Fruit fly (Drosophila melanogaster) whole organism, embryonic: ENCODE results near the gene CG32281.

ENCODE experiments used
- BEAF-32 ChIP-seq: fragments of 200-800 bp; sonication (Bioruptor generic); optimal IDR thresholded peaks from 3 replicates; lab custom pipeline; 2017; ENCODE audit warnings: missing biosample characterization, missing genetic modification characterization, mild to moderate bottlenecking, moderate library complexity, missing genetic modification reagents
- CG10462 ChIP-seq: fragments of 200-800 bp; sonication (Bioruptor generic); optimal IDR thresholded peaks from 2 replicates; lab custom pipeline; 2016; ENCODE audit warnings: missing biosample characterization, missing genetic modification characterization
- CG11696 ChIP-seq: fragments of 200-800 bp; sonication (Bioruptor generic); IDR thresholded peaks from 2 replicates; pipeline ENCODE4 v1.3.6; 2022; ENCODE audit warnings: missing biosample characterization, missing genetic modification characterization
- CG12104 ChIP-seq: fragments of 200-800 bp; sonication (Bioruptor generic); optimal IDR thresholded peaks from 3 replicates; lab custom pipeline; 2016; ENCODE audit warnings: missing biosample characterization, missing genetic modification characterization
- CG12744 ChIP-seq: fragments of 200-800 bp; sonication (Bioruptor generic); optimal IDR thresholded peaks from 2 replicates; lab custom pipeline; 2016; ENCODE audit warnings: missing biosample characterization, missing genetic modification characterization
- CG15011 ChIP-seq: fragments of 200-800 bp; sonication (Bioruptor generic); optimal IDR thresholded peaks from 3 replicates; lab custom pipeline; 2018; ENCODE audit warnings: missing biosample characterization, mild to moderate bottlenecking, missing genetic modification characterization
- CG17359 ChIP-seq: fragments of 200-800 bp; sonication (Bioruptor generic); optimal IDR thresholded peaks from 3 replicates; lab custom pipeline; 2018; ENCODE audit warnings: missing biosample characterization, mild to moderate bottlenecking, missing genetic modification characterization, moderate library complexity
- CG17361 ChIP-seq: fragments of 200-800 bp; sonication (Bioruptor generic); IDR thresholded peaks from 3 replicates; pipeline ENCODE4 v1.3.6; 2022; ENCODE audit warnings: missing biosample characterization, missing genetic modification characterization
- CG30403 ChIP-seq: fragments of 200-800 bp; sonication (Bioruptor generic); optimal IDR thresholded peaks from 3 replicates; lab custom pipeline; 2016; ENCODE audit warnings: missing biosample characterization, missing genetic modification characterization
- CG3995 ChIP-seq: fragments of 200-800 bp; sonication (Bioruptor generic); optimal IDR thresholded peaks from 3 replicates; lab custom pipeline; 2016; ENCODE audit warnings: missing biosample characterization, missing genetic modification characterization
- CG4282 ChIP-seq: fragments of 200-800 bp; sonication (Bioruptor generic); optimal IDR thresholded peaks from 2 replicates; lab custom pipeline; 2016; ENCODE audit warnings: missing biosample characterization, missing genetic modification characterization
- CG4404 ChIP-seq: fragments of 200-800 bp; sonication (Bioruptor generic); IDR thresholded peaks from 2 replicates; pipeline ENCODE4 v1.3.6; 2022; ENCODE audit warnings: missing biosample characterization, missing genetic modification characterization
- CG6272 ChIP-seq: fragments of 200-800 bp; sonication (Bioruptor generic); IDR thresholded peaks from 2 replicates; pipeline ENCODE4 v1.3.6; 2022; ENCODE audit warnings: missing biosample characterization, missing genetic modification characterization
- CG6765 ChIP-seq: fragments of 200-800 bp; sonication (Bioruptor generic); optimal IDR thresholded peaks from 3 replicates; lab custom pipeline; 2017; ENCODE audit warnings: missing biosample characterization, mild to moderate bottlenecking, missing genetic modification characterization
- CG7745 ChIP-seq: fragments of 200-800 bp; sonication (Bioruptor generic); optimal IDR thresholded peaks from 2 replicates; lab custom pipeline; 2018; ENCODE audit warnings: missing biosample characterization, mild to moderate bottlenecking, missing genetic modification characterization, moderate library complexity
- CG7987 ChIP-seq: fragments of 200-800 bp; sonication (Bioruptor generic); optimal IDR thresholded peaks from 2 replicates; lab custom pipeline; 2018; ENCODE audit warnings: missing biosample characterization, mild to moderate bottlenecking, missing genetic modification characterization, moderate library complexity
- CG8089 ChIP-seq: fragments of 200-800 bp; sonication (Bioruptor generic); optimal IDR thresholded peaks from 3 replicates; lab custom pipeline; 2016; ENCODE audit warnings: missing biosample characterization, missing genetic modification characterization
- CkIIα-i1 ChIP-seq: fragments of 200-800 bp; sonication (Bioruptor generic); IDR thresholded peaks from 2 replicates; pipeline ENCODE4 v1.3.6; 2022; ENCODE audit warnings: missing biosample characterization, missing genetic modification characterization
- E2f2 ChIP-seq: fragments of 200-800 bp; sonication (Bioruptor generic); IDR thresholded peaks from 2 replicates; pipeline ENCODE4 v1.3.6; 2022; ENCODE audit warnings: missing biosample characterization, missing genetic modification characterization
- HmgD ChIP-seq: fragments of 200-800 bp; sonication (Bioruptor generic); optimal IDR thresholded peaks from 3 replicates; lab custom pipeline; 2016; ENCODE audit warnings: missing biosample characterization, missing genetic modification characterization
- Hr39 ChIP-seq: fragments of >200 bp; optimal IDR thresholded peaks from 2 replicates; lab custom pipeline; 2017
- Kr ChIP-seq: fragments of 200-800 bp; sonication (Bioruptor generic); optimal IDR thresholded peaks from 2 replicates; lab custom pipeline; 2017; ENCODE audit warnings: missing biosample characterization, mild to moderate bottlenecking, missing genetic modification characterization
- Ptx1 ChIP-seq: fragments of 200-800 bp; sonication (Bioruptor generic); IDR thresholded peaks from 2 replicates; pipeline ENCODE4 v1.3.6; 2022; ENCODE audit warnings: missing biosample characterization, missing genetic modification characterization
- Rfx ChIP-seq: fragments of 200-800 bp; sonication (Bioruptor generic); IDR thresholded peaks from 2 replicates; pipeline ENCODE4 v1.3.6; 2022; ENCODE audit warnings: missing biosample characterization, missing genetic modification characterization
- Sry-β ChIP-seq: fragments of 200-800 bp; sonication (Bioruptor generic); optimal IDR thresholded peaks from 2 replicates; lab custom pipeline; 2018; ENCODE audit warnings: missing biosample characterization, mild to moderate bottlenecking, missing genetic modification characterization, moderate library complexity
- Ssrp ChIP-seq: fragments of 200-800 bp; sonication (Bioruptor generic); optimal IDR thresholded peaks from 2 replicates; lab custom pipeline; 2018; ENCODE audit warnings: missing biosample characterization, mild to moderate bottlenecking, missing genetic modification characterization, moderate library complexity
- Xbp1 ChIP-seq: fragments of 200-800 bp; sonication (Bioruptor generic); optimal IDR thresholded peaks from 3 replicates; lab custom pipeline; 2016; ENCODE audit warnings: missing biosample characterization, mild to moderate bottlenecking, missing genetic modification characterization
- aop ChIP-seq: fragments of 200-800 bp; sonication (Bioruptor generic); IDR thresholded peaks from 2 replicates; pipeline ENCODE4 v1.3.6; 2022; ENCODE audit warnings: missing biosample characterization, missing genetic modification characterization
- ap ChIP-seq: fragments of 200-800 bp; sonication (Bioruptor generic); IDR thresholded peaks from 2 replicates; pipeline ENCODE4 v1.3.6; 2022; ENCODE audit warnings: missing biosample characterization, missing genetic modification characterization
- ash1 ChIP-seq: fragments of 200-800 bp; sonication (Bioruptor generic); optimal IDR thresholded peaks from 2 replicates; lab custom pipeline; 2018; ENCODE audit warnings: missing biosample characterization, mild to moderate bottlenecking, missing genetic modification characterization
- bbx ChIP-seq: fragments of 200-800 bp; sonication (Bioruptor generic); IDR thresholded peaks from 2 replicates; pipeline ENCODE4 v1.3.6; 2022; ENCODE audit warnings: missing biosample characterization, missing genetic modification characterization; ENCODE audit not compliant: partially characterized antibody
- crc ChIP-seq: fragments of 200-800 bp; sonication (Bioruptor generic); optimal IDR thresholded peaks from 2 replicates; lab custom pipeline; 2016; ENCODE audit warnings: missing biosample characterization, missing genetic modification characterization
- disco-r ChIP-seq: fragments of 200-800 bp; sonication (Bioruptor generic); optimal IDR thresholded peaks from 2 replicates; lab custom pipeline; 2016; ENCODE audit warnings: missing biosample characterization, missing genetic modification characterization
- dysf ChIP-seq: fragments of 200-800 bp; sonication (Bioruptor generic); IDR thresholded peaks from 3 replicates; pipeline ENCODE4 v1.3.6; 2022; ENCODE audit warnings: missing biosample characterization, missing genetic modification characterization
- en ChIP-seq: fragments of 200-800 bp; sonication (Bioruptor generic); optimal IDR thresholded peaks from 2 replicates; lab custom pipeline; 2016; ENCODE audit warnings: missing biosample characterization, missing genetic modification characterization
- fd102C ChIP-seq: fragments of 200-800 bp; sonication (Bioruptor generic); optimal IDR thresholded peaks from 2 replicates; lab custom pipeline; 2018; ENCODE audit warnings: missing biosample characterization, mild to moderate bottlenecking, missing genetic modification characterization, moderate library complexity
- gce ChIP-seq: fragments of 200-800 bp; sonication (Bioruptor generic); IDR thresholded peaks from 3 replicates; pipeline ENCODE4 v1.3.6; 2022; ENCODE audit warnings: missing biosample characterization, missing genetic modification characterization
- gro ChIP-seq: fragments of 200-800 bp; sonication (Bioruptor generic); optimal IDR thresholded peaks from 2 replicates; lab custom pipeline; 2016; ENCODE audit warnings: missing biosample characterization, missing genetic modification characterization
- gsb ChIP-seq: fragments of 200-800 bp; sonication (Bioruptor generic); IDR thresholded peaks from 2 replicates; pipeline ENCODE4 v1.3.6; 2022; ENCODE audit warnings: missing biosample characterization, missing genetic modification characterization
- jigr1 ChIP-seq: fragments of 200-800 bp; sonication (Bioruptor generic); IDR thresholded peaks from 3 replicates; pipeline ENCODE4 v1.3.6; 2022; ENCODE audit warnings: missing biosample characterization, missing genetic modification characterization
- ken ChIP-seq: fragments of 200-800 bp; sonication (Bioruptor generic); IDR thresholded peaks from 3 replicates; pipeline ENCODE4 v1.3.6; 2022; ENCODE audit warnings: missing biosample characterization, missing genetic modification characterization
- lola ChIP-seq, 3 experiments: fragments of >200 bp in 2 of 3; fragments of 200-800 bp in 1 of 3; sonication (Bioruptor generic) in 1 of 3; optimal IDR thresholded peaks; 2 replicates each; lab custom pipeline; 2017 to 2019; ENCODE audit warnings: missing biosample characterization in 3 of 3, missing genetic modification characterization in 3 of 3, mild to moderate bottlenecking in 1 of 3, moderate library complexity in 1 of 3
- nau ChIP-seq: fragments of 200-800 bp; sonication (Bioruptor generic); optimal IDR thresholded peaks from 3 replicates; lab custom pipeline; 2017; ENCODE audit warnings: missing biosample characterization, mild to moderate bottlenecking, missing genetic modification characterization, missing genetic modification reagents
- oc ChIP-seq: fragments of 200-800 bp; sonication (Bioruptor generic); optimal IDR thresholded peaks from 2 replicates; lab custom pipeline; 2018; ENCODE audit warnings: missing biosample characterization, mild to moderate bottlenecking, missing genetic modification characterization, moderate library complexity
- row ChIP-seq: fragments of 200-800 bp; sonication (Bioruptor generic); IDR thresholded peaks from 3 replicates; pipeline ENCODE4 v1.3.6; 2022; ENCODE audit warnings: missing biosample characterization, missing genetic modification characterization
- sr ChIP-seq: fragments of 200-800 bp; sonication (Bioruptor generic); IDR thresholded peaks from 3 replicates; pipeline ENCODE4 v1.3.6; 2022; ENCODE audit warnings: missing biosample characterization, missing genetic modification characterization
- ttk ChIP-seq: fragments of 200-800 bp; sonication (Bioruptor generic); IDR thresholded peaks from 2 replicates; pipeline ENCODE4 v2.1.2; 2022; ENCODE audit warnings: missing biosample characterization, missing genetic modification characterization
- tx ChIP-seq: fragments of 200-800 bp; sonication (Bioruptor generic); optimal IDR thresholded peaks from 2 replicates; lab custom pipeline; 2016; ENCODE audit warnings: missing biosample characterization, missing genetic modification characterization
- unpg ChIP-seq: fragments of 200-800 bp; sonication (Bioruptor generic); optimal IDR thresholded peaks from 3 replicates; lab custom pipeline; 2018; ENCODE audit warnings: missing biosample characterization, mild to moderate bottlenecking, missing genetic modification characterization, moderate library complexity

The CG32281 gene

DNA sequence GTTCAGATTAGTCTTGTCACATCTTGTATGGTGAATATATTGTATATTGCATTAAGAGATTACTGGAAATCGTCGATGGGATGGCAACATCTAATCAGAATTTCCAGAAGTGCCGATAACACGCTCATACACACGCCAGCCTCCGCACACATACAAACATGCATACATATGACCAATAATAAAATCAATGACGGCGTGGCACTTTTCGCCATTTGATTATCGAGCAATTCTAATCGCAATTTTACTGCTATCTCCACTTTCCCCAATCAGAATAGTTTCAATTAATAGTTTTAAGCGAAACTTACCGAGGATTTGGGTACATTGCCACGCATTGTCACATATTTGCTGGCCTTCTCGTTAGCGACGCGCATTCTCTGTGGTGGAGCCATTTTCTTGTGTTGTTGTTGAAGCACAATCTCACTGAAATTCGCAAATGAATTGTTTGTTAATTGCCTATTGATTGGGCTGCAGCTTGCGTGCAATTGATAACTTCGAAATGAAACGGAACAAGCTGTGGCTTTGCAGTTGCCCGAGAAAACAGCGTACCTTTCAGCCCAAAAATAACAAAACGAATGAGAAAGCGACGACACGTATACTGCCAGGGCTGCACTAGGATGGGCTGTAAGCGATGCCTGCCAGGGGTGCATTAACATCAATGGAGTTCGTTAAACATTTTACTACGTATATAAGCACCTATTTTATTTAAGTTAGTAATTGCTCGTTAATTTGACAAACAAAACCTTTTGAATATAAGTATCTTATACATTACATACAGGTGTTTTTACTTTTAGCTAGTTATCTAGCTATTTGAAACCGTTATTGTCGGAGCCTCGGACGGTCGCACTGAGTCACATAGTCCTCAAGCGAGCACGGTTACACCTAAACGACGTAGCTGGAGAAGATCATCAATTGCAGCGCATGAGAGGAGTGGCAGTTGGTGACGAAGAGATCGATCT, 29.6 kb downstream of the CG32281 start, which contains the start of the genes CG32276 and gry (continued):
- TF ChIP-seq nau (GFP tag; lab: Kevin White, UChicago) (no peak), CG12744 (no peak), CG7987 (peak; percentile 74), dysf (peak; percentile 74), Sry-β (GFP tag; lab: Kevin White, UChicago) (peak; percentile 87), Xbp1 (GFP tag; lab: Kevin White, UChicago) (peak; percentile 96), CG7745 (tag; lab: Kevin White, UChicago) (no peak), fd102C (GFP tag; lab: Kevin White, UChicago) (peak; percentile 18), en (GFP tag; lab: Kevin White, UChicago) (peak; percentile 53), CG6765 (GFP tag; lab: Kevin White, UChicago) (no peak), ttk (GFP tag; lab: Robert Waterston, UW) (peak; percentile 25; the same call in 1 of the 2 replicates), CG11696 (no peak), CG10462 (GFP tag; lab: Kevin White, UChicago) (peak; percentile 66), unpg (GFP tag; lab: Kevin White, UChicago) (peak; percentile 72), CG12104 (peak; percentile 53), jigr1 (GFP tag; lab: Robert Waterston, UW) (no peak), gce (GFP tag; lab: Robert Waterston, UW) (no peak), CG3995 (peak; percentile 91), gro (GFP tag; lab: Kevin White, UChicago) (no peak), CG4282 (GFP tag; lab: Kevin White, UChicago) (peak; percentile 67), ash1 (GFP tag; lab: Kevin White, UChicago) (no peak), oc (tag; lab: Kevin White, UChicago) (no peak), gsb (GFP tag; lab: Robert Waterston, UW) (no peak), aop (GFP tag; lab: Robert Waterston, UW) (no peak), Hr39 (no peak), ken (GFP tag; lab: Robert Waterston, UW) (peak; percentile 54; the same call in 1 of the 3 replicates), Ptx1 (GFP tag; lab: Robert Waterston, UW) (peak; percentile 77), Kr (GFP tag; lab: Kevin White, UChicago) (no peak), HmgD (peak; percentile 65), CG4404 (peak; percentile 33; the same call in 1 of the 2 replicates), Rfx (GFP tag; lab: Robert Waterston, UW) (peak; percentile 77), CG6272 (peak; percentile 48), CG8089 (GFP tag; lab: Kevin White, UChicago) (peak; percentile 58), disco-r (GFP tag; lab: Kevin White, UChicago) (peak; percentile 80), tx (GFP tag; lab: Kevin White, UChicago) (peak; percentile 67), ap (GFP tag; lab: Robert Waterston, UW) (peak; percentile 82), BEAF-32 (GFP tag; lab: Kevin White, UChicago) (peak; percentile 67), CkIIα-i1 (no peak), row (GFP tag; lab: Robert Waterston, UW) (peak; percentile 93), CG17361 (GFP tag; lab: Robert Waterston, UW) (no peak; the same call in 2 of the 3 replicates), sr (GFP tag; lab: Robert Waterston, UW) (no peak; the same call in 2 of the 3 replicates), CG15011 (no peak), Ssrp (peak; percentile 55), CG30403 (GFP tag; lab: Kevin White, UChicago) (peak; percentile 84), E2f2 (GFP tag; lab: Robert Waterston, UW) (peak; percentile 53), bbx (GFP tag; lab: Robert Waterston, UW) (no peak), lola (GFP tag; optimal IDR thresholded peaks at IDR 0.05; lab: Kevin White, UChicago) (peak in 1 of 3 experiments; percentile 71), CG17359 (tag; lab: Kevin White, UChicago) (peak; percentile 62), crc (GFP tag; lab: Kevin White, UChicago) (peak; percentile 48)
